Fruit fly (Drosophila melanogaster): ENCODE measurements around the gene PolI.

Gene PolI

DNA sequence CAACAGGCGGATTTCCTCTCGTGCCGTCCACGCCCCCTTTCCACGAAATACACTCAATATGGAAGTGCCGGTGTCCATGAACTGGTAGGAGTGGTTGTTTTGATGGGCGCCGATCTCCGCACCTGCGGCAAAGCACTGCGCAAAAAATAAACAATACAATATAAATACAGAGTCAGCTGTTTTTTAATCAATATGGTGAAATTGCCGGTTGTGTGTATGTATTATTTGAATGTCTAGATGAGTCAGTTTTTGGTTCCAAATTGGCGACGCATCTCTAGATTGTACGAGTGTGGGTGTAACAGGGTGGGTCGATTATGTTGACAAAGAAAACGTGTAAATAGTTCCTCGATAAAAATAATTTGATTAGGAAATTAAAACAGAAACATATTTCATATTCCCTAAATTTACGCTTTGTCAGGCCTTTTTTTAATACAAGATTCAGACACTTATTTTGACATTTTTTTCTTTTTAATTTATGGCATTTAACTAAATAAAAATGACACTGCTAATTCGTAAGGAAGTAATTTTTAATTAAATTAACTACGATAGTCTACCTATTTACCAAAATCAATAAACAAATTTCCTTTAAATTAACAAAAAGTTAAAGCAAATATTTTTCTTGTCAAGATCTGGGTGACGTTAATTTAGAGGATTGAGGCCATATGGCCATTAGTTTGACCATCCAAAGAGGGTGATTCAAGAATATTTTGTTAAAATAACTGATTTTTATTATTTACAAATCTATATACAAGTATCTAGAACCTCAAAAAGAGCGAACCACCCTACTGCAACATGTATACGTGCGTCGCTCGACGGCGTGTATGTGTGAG, 6.4 kb downstream of the PolI start (continued):
- peak; percentile 87 for TF ChIP-seq caup (GFP tag; optimal IDR thresholded peaks at IDR 0.05; ENCODE audit: severe bottlenecking)
- TF ChIP-seq CG43689 (GFP tag; IDR thresholded peaks at IDR 0.05) = peak; percentile 58
- no peak for TF ChIP-seq CG14965 (GFP tag; optimal IDR thresholded peaks at IDR 0.05; ENCODE audit: borderline replicate concordance)
- peak; percentile 59 for TF ChIP-seq pnt (GFP tag; optimal IDR thresholded peaks at IDR 0.05)
- peak; percentile 89 for TF ChIP-seq CG11723 (GFP tag; optimal IDR thresholded peaks at IDR 0.05)
- TF ChIP-seq nerfin-1 (tag; optimal IDR thresholded peaks at IDR 0.05) = peak; percentile 86
- peak; percentile 32 for TF ChIP-seq sisA (GFP tag; IDR thresholded peaks at IDR 0.05)
- peak; percentile 74 to 94 for TF ChIP-seq Hr51 (GFP tag; optimal IDR thresholded peaks at IDR 0.05)
- peak; percentile 65 for TF ChIP-seq trem (tag; optimal IDR thresholded peaks at IDR 0.05)
- peak; percentile 53 for TF ChIP-seq Atf3 (GFP tag; optimal IDR thresholded peaks at IDR 0.05)
- peak; percentile 89 for TF ChIP-seq Nf-YC (tag; optimal IDR thresholded peaks at IDR 0.05)
- TF ChIP-seq CG7556 (GFP tag; optimal IDR thresholded peaks at IDR 0.05) = peak; percentile 98
- TF ChIP-seq kay (GFP tag; optimal IDR thresholded peaks at IDR 0.05) = peak; percentile 81
- peak; percentile 57 for TF ChIP-seq croc (GFP tag; conservative IDR thresholded peaks at IDR 0.05)
- peak; percentile 75 for TF ChIP-seq pb (GFP tag; optimal IDR thresholded peaks at IDR 0.05)
- no peak for TF ChIP-seq Dfd (GFP tag; optimal IDR thresholded peaks at IDR 0.05)
- TF ChIP-seq CG8944 (GFP tag; optimal IDR thresholded peaks at IDR 0.05) = peak; percentile 56
- peak; percentile 74 for TF ChIP-seq CG10654 (GFP tag; optimal IDR thresholded peaks at IDR 0.05)
- TF ChIP-seq nerfin-2 (GFP tag; IDR thresholded peaks at IDR 0.05; ENCODE audit: partially characterized antibody) = no peak
- no peak for TF ChIP-seq sna (GFP tag; IDR thresholded peaks at IDR 0.05; ENCODE audit: partially characterized antibody)
- peak; percentile 51 for TF ChIP-seq CG8359 (GFP tag; optimal IDR thresholded peaks at IDR 0.05; ENCODE audit: borderline replicate concordance)
- TF ChIP-seq Sry-β (GFP tag; optimal IDR thresholded peaks at IDR 0.05) = peak; percentile 73
- TF ChIP-seq Adf1 (GFP tag; IDR thresholded peaks at IDR 0.05) = no peak
- peak; percentile 57 for TF ChIP-seq klu (GFP tag; IDR thresholded peaks at IDR 0.05)
- TF ChIP-seq zen (tag; optimal IDR thresholded peaks at IDR 0.05) = peak; percentile 66
- TF ChIP-seq ems (GFP tag; optimal IDR thresholded peaks at IDR 0.05) = peak; percentile 52
- peak; percentile 62 for TF ChIP-seq CG18764 (GFP tag; optimal IDR thresholded peaks at IDR 0.05)
- peak; percentile 47; the same call in 1 of the 2 replicates for TF ChIP-seq GATAe (GFP tag; conservative IDR thresholded peaks at IDR 0.05)
- TF ChIP-seq CG8281 (tag; optimal IDR thresholded peaks at IDR 0.05) = peak; percentile 76
- TF ChIP-seq CG17186 (GFP tag; optimal IDR thresholded peaks at IDR 0.05) = no peak
- TF ChIP-seq CG11398 (GFP tag; optimal IDR thresholded peaks at IDR 0.05) = peak; percentile 64
- peak; percentile 77 for TF ChIP-seq CG12219 (GFP tag; optimal IDR thresholded peaks at IDR 0.05)
- peak; percentile 71 for TF ChIP-seq eyg (GFP tag; optimal IDR thresholded peaks at IDR 0.05)
- peak; percentile 85 for TF ChIP-seq Abd-B (GFP tag; optimal IDR thresholded peaks at IDR 0.05)
- TF ChIP-seq CG17385 (GFP tag; optimal IDR thresholded peaks at IDR 0.05) = peak; percentile 92
- peak; percentile 84 for TF ChIP-seq ci (GFP tag; IDR thresholded peaks at IDR 0.05)
- TF ChIP-seq ftz-f1 (GFP tag; optimal IDR thresholded peaks at IDR 0.05) = no peak
- peak; percentile 64 for TF ChIP-seq NK7.1 (GFP tag; optimal IDR thresholded peaks at IDR 0.05)
- TF ChIP-seq CG9817 (tag; optimal IDR thresholded peaks at IDR 0.05) = peak; percentile 87
- peak; percentile 93 for TF ChIP-seq CG4328 (GFP tag; optimal IDR thresholded peaks at IDR 0.05)
- TF ChIP-seq vvl (GFP tag; IDR thresholded peaks at IDR 0.05) = peak; percentile 74; the same call in 1 of the 2 replicates
- TF ChIP-seq Trl (optimal IDR thresholded peaks at IDR 0.05) = no peak
- TF ChIP-seq Trl (GFP tag; optimal IDR thresholded peaks at IDR 0.05) = peak; percentile 75
- TF ChIP-seq CG4282 (GFP tag; optimal IDR thresholded peaks at IDR 0.05) = no peak
- no peak for TF ChIP-seq TFAM (GFP tag; optimal IDR thresholded peaks at IDR 0.05)
- TF ChIP-seq CG31365 (tag; optimal IDR thresholded peaks at IDR 0.05) = no peak
- TF ChIP-seq sens-2 (GFP tag; IDR thresholded peaks at IDR 0.05) = peak; percentile 50; the same call in 1 of the 2 replicates
- TF ChIP-seq CG13894 (tag; optimal IDR thresholded peaks at IDR 0.05) = peak; percentile 66
- peak; percentile 78 for TF ChIP-seq CG18011 (GFP tag; optimal IDR thresholded peaks at IDR 0.05)
